Fruit fly (Drosophila melanogaster) whole organism, embryonic: ENCODE data around the gene CG34427.

Experiments
- Atf6 ChIP-seq: fragments of 200-800 bp; sonication (Bioruptor generic); IDR thresholded peaks from 2 replicates; pipeline ENCODE4 v1.3.6; 2022; ENCODE audit warnings: missing biosample characterization, missing genetic modification characterization
- B-H1 ChIP-seq: fragments of 200-800 bp; sonication (Bioruptor generic); IDR thresholded peaks from 3 replicates; pipeline ENCODE4 v1.3.6; 2022; ENCODE audit warnings: missing biosample characterization, missing genetic modification characterization
- CG11247 ChIP-seq: fragments of 200-800 bp; sonication (Bioruptor generic); IDR thresholded peaks from 2 replicates; pipeline ENCODE4 v1.3.6; 2022; ENCODE audit warnings: missing biosample characterization, missing genetic modification characterization
- CG11456 ChIP-seq: fragments of 200-800 bp; sonication (Bioruptor generic); IDR thresholded peaks from 3 replicates; pipeline ENCODE4 v1.3.6; 2022; ENCODE audit warnings: missing biosample characterization, missing genetic modification characterization
- CG13296 ChIP-seq: fragments of 200-800 bp; sonication (Bioruptor generic); optimal IDR thresholded peaks from 3 replicates; lab custom pipeline; 2018; ENCODE audit warnings: missing biosample characterization, mild to moderate bottlenecking, missing genetic modification characterization
- CG14050 ChIP-seq: fragments of 200-800 bp; sonication (Bioruptor generic); IDR thresholded peaks from 3 replicates; pipeline ENCODE4 v1.3.6; 2022; ENCODE audit warnings: missing biosample characterization, missing genetic modification characterization
- CG14965 ChIP-seq: fragments of 200-800 bp; sonication (Bioruptor generic); optimal IDR thresholded peaks from 2 replicates; lab custom pipeline; 2016; ENCODE audit warnings: missing biosample characterization, missing genetic modification characterization, borderline replicate concordance
- CG1529 ChIP-seq: fragments of 200-800 bp; sonication (Bioruptor generic); optimal IDR thresholded peaks from 3 replicates; lab custom pipeline; 2018; ENCODE audit warnings: missing biosample characterization, missing genetic modification characterization
- CG16813 ChIP-seq: fragments of 200-800 bp; sonication (Bioruptor generic); IDR thresholded peaks from 3 replicates; pipeline ENCODE4 v1.3.6; 2022; ENCODE audit warnings: missing biosample characterization, missing genetic modification characterization; ENCODE audit not compliant: partially characterized antibody
- CG18764 ChIP-seq: fragments of 200-800 bp; sonication (Bioruptor generic); optimal IDR thresholded peaks from 3 replicates; lab custom pipeline; 2016; ENCODE audit warnings: missing biosample characterization, missing genetic modification characterization
- CG33213 ChIP-seq: fragments of 200-800 bp; sonication (Bioruptor generic); optimal IDR thresholded peaks from 3 replicates; lab custom pipeline; 2016; ENCODE audit warnings: missing biosample characterization, missing genetic modification characterization
- CG4404 ChIP-seq: fragments of 200-800 bp; sonication (Bioruptor generic); IDR thresholded peaks from 2 replicates; pipeline ENCODE4 v1.3.6; 2022; ENCODE audit warnings: missing biosample characterization, missing genetic modification characterization
- CG4424 ChIP-seq: fragments of 200-800 bp; sonication (Bioruptor generic); optimal IDR thresholded peaks from 3 replicates; lab custom pipeline; 2016; ENCODE audit warnings: missing biosample characterization, missing genetic modification characterization
- CG5180 ChIP-seq: fragments of 200-800 bp; sonication (Bioruptor generic); optimal IDR thresholded peaks from 3 replicates; lab custom pipeline; 2017; ENCODE audit warnings: missing biosample characterization, missing genetic modification characterization, mild to moderate bottlenecking, moderate library complexity, missing genetic modification reagents
- CG6791 ChIP-seq: fragments of 200-800 bp; sonication (Bioruptor generic); IDR thresholded peaks from 3 replicates; pipeline ENCODE4 v1.3.6; 2022; ENCODE audit warnings: missing biosample characterization, missing genetic modification characterization; ENCODE audit not compliant: partially characterized antibody
- Camta ChIP-seq: fragments of 200-800 bp; sonication (Bioruptor generic); optimal IDR thresholded peaks from 2 replicates; lab custom pipeline; 2016; ENCODE audit warnings: missing biosample characterization, missing genetic modification characterization
- ERR ChIP-seq: fragments of 200-800 bp; sonication (Bioruptor generic); optimal IDR thresholded peaks from 2 replicates; lab custom pipeline; 2016; ENCODE audit warnings: missing biosample characterization, missing genetic modification characterization
- Fer2 ChIP-seq: fragments of 200-800 bp; sonication (Bioruptor generic); optimal IDR thresholded peaks from 2 replicates; lab custom pipeline; 2018; ENCODE audit warnings: missing biosample characterization, mild to moderate bottlenecking, missing genetic modification characterization, moderate library complexity
- Gug ChIP-seq: fragments of 200-800 bp; sonication (Bioruptor generic); IDR thresholded peaks from 4 replicates; pipeline ENCODE4 v1.3.6; 2022; ENCODE audit warnings: missing biosample characterization, missing genetic modification characterization
- HLH4C ChIP-seq: fragments of 200-800 bp; sonication (Bioruptor generic); IDR thresholded peaks from 3 replicates; pipeline ENCODE4 v1.3.6; 2022; ENCODE audit warnings: missing biosample characterization, missing genetic modification characterization; ENCODE audit not compliant: partially characterized antibody
- HLH54F ChIP-seq: fragments of 200-800 bp; sonication (Bioruptor generic); optimal IDR thresholded peaks from 3 replicates; lab custom pipeline; 2016; ENCODE audit warnings: missing biosample characterization, missing genetic modification characterization
- Hr78 ChIP-seq, 2 experiments: fragments of 200-800 bp in 1 of 2; fragments of >200 bp in 1 of 2; sonication (Bioruptor generic) in 1 of 2; optimal IDR thresholded peaks; 2 replicates each; lab custom pipeline; 2017 to 2019; ENCODE audit warnings: missing biosample characterization in 2 of 2, missing genetic modification characterization in 2 of 2, mild to moderate bottlenecking in 1 of 2, moderate library complexity in 1 of 2
- Med ChIP-seq: fragments of 200-800 bp; sonication (Bioruptor generic); peaks from one replicate; lab custom pipeline; 2016; ENCODE audit warnings: missing biosample characterization, missing genetic modification characterization, mild to moderate bottlenecking, inconsistent platforms, moderate library complexity
- Sry-β ChIP-seq: fragments of 200-800 bp; sonication (Bioruptor generic); optimal IDR thresholded peaks from 2 replicates; lab custom pipeline; 2018; ENCODE audit warnings: missing biosample characterization, mild to moderate bottlenecking, missing genetic modification characterization, moderate library complexity
- Usf ChIP-seq: fragments of 200-800 bp; sonication (Bioruptor generic); optimal IDR thresholded peaks from 2 replicates; lab custom pipeline; 2017; ENCODE audit warnings: missing genotype, missing biosample characterization, missing genetic modification characterization
- al ChIP-seq: fragments of 200-800 bp; sonication (Bioruptor generic); IDR thresholded peaks from 2 replicates; pipeline ENCODE4 v1.3.6; 2022; ENCODE audit warnings: missing biosample characterization, missing genetic modification characterization
- ash1 ChIP-seq: fragments of 200-800 bp; sonication (Bioruptor generic); optimal IDR thresholded peaks from 2 replicates; lab custom pipeline; 2018; ENCODE audit warnings: missing biosample characterization, mild to moderate bottlenecking, missing genetic modification characterization
- br ChIP-seq: fragments of >200 bp; optimal IDR thresholded peaks from 2 replicates; lab custom pipeline; 2017
- chinmo ChIP-seq: fragments of 200-800 bp; sonication (Bioruptor generic); IDR thresholded peaks from 4 replicates; pipeline ENCODE4 v1.3.6; 2022; ENCODE audit warnings: missing biosample characterization, missing genetic modification characterization; ENCODE audit not compliant: partially characterized antibody
- fd64A ChIP-seq: fragments of 200-800 bp; sonication (Bioruptor generic); optimal IDR thresholded peaks from 3 replicates; lab custom pipeline; 2018; ENCODE audit warnings: missing biosample characterization, mild to moderate bottlenecking, missing genetic modification characterization
- hb ChIP-seq: fragments of 200-800 bp; sonication (Bioruptor generic); IDR thresholded peaks from 3 replicates; pipeline ENCODE4 v1.3.6; 2022; ENCODE audit warnings: missing biosample characterization, missing genetic modification characterization; ENCODE audit not compliant: partially characterized antibody
- lmd ChIP-seq: fragments of 200-800 bp; sonication (Bioruptor generic); IDR thresholded peaks from 2 replicates; pipeline ENCODE4 v1.3.6; 2022; ENCODE audit warnings: missing biosample characterization, missing genetic modification characterization
- luna ChIP-seq: fragments of 200-800 bp; sonication (Bioruptor generic); optimal IDR thresholded peaks from 2 replicates; lab custom pipeline; 2016; ENCODE audit warnings: missing biosample characterization, missing genetic modification characterization
- mirr ChIP-seq: fragments of 200-800 bp; sonication (Bioruptor generic); optimal IDR thresholded peaks from 3 replicates; lab custom pipeline; 2018; ENCODE audit warnings: missing biosample characterization, mild to moderate bottlenecking, missing genetic modification characterization
- mld ChIP-seq: fragments of 200-800 bp; sonication (Bioruptor generic); IDR thresholded peaks from 3 replicates; pipeline ENCODE4 v1.3.6; 2022; ENCODE audit warnings: missing biosample characterization, missing genetic modification characterization; ENCODE audit not compliant: partially characterized antibody
- onecut ChIP-seq: fragments of 200-800 bp; sonication (Bioruptor generic); IDR thresholded peaks from 2 replicates; pipeline ENCODE4 v1.3.6; 2022; ENCODE audit warnings: missing biosample characterization, missing genetic modification characterization
- pzg ChIP-seq: fragments of 200-800 bp; sonication (Bioruptor generic); optimal IDR thresholded peaks from 3 replicates; lab custom pipeline; 2018; ENCODE audit warnings: missing biosample characterization, mild to moderate bottlenecking, missing genetic modification characterization, moderate library complexity
- sd ChIP-seq: fragments of 200-800 bp; sonication (Bioruptor generic); optimal IDR thresholded peaks from 3 replicates; lab custom pipeline; 2018; ENCODE audit warnings: missing biosample characterization, mild to moderate bottlenecking, missing genetic modification characterization, moderate library complexity
- twi ChIP-seq: fragments of 200-800 bp; optimal IDR thresholded peaks from 2 replicates; lab custom pipeline; 2019; ENCODE audit warnings: missing biosample characterization, mild to moderate bottlenecking, missing genetic modification characterization, moderate library complexity
- zen2 ChIP-seq: fragments of 200-800 bp; sonication (Bioruptor generic); IDR thresholded peaks from 3 replicates; pipeline ENCODE4 v1.3.6; 2022; ENCODE audit warnings: missing biosample characterization, missing genetic modification characterization; ENCODE audit not compliant: partially characterized antibody
- zf30C ChIP-seq: fragments of 200-800 bp; sonication (Bioruptor generic); optimal IDR thresholded peaks from 3 replicates; lab custom pipeline; 2018; ENCODE audit warnings: missing biosample characterization, mild to moderate bottlenecking, missing genetic modification characterization

The CG34427 gene

dm6 chr3L:8841757-8842156 is 37.2 kb downstream of the CG34427 start (continued):
- TF ChIP-seq luna (GFP tag; lab: Kevin White, UChicago) = no peak
- TF ChIP-seq ash1 = no peak
- TF ChIP-seq CG14050 (GFP tag; lab: Robert Waterston, UW) = peak; percentile 63
- peak; percentile 38 for TF ChIP-seq ERR (GFP tag; lab: Kevin White, UChicago)
- TF ChIP-seq CG18764 (GFP tag; lab: Kevin White, UChicago) = peak; percentile 48
- peak; percentile 84 for TF ChIP-seq lmd (GFP tag; lab: Robert Waterston, UW)
- TF ChIP-seq zen2 (GFP tag; lab: Robert Waterston, UW) = no peak
- no peak for TF ChIP-seq Sry-β
- peak; percentile 68 for TF ChIP-seq CG4404
- TF ChIP-seq CG14965 (GFP tag; lab: Kevin White, UChicago) = no peak
- TF ChIP-seq Gug = peak; percentile 51; the same call in 3 of the 4 replicates
- no peak for TF ChIP-seq pzg
- peak; percentile 9 for TF ChIP-seq mirr (GFP tag; lab: Kevin White, UChicago)
- TF ChIP-seq CG1529 = peak; percentile 46
- no peak for TF ChIP-seq CG6791 (GFP tag; lab: Robert Waterston, UW)
- peak; percentile 61 for TF ChIP-seq CG13296 (GFP tag; lab: Kevin White, UChicago)
- peak; percentile 21 for TF ChIP-seq sd (tag; lab: Kevin White, UChicago)
- TF ChIP-seq onecut (GFP tag; lab: Robert Waterston, UW) = peak; percentile 57; the same call in 1 of the 2 replicates
- TF ChIP-seq zf30C (GFP tag; lab: Kevin White, UChicago) = no peak
- TF ChIP-seq CG33213 (GFP tag; lab: Kevin White, UChicago) = no peak
- TF ChIP-seq twi (tag; lab: Kevin White, UChicago) = peak; percentile 42
- no peak for TF ChIP-seq CG5180
- no peak for TF ChIP-seq Usf (GFP tag; lab: Kevin White, UChicago)
- peak; percentile 70 for TF ChIP-seq Camta (GFP tag; lab: Kevin White, UChicago)
- TF ChIP-seq al = 0 out of 2 replicates have a peak, but pooled peaks have one; percentile 37
- TF ChIP-seq Atf6 = peak; percentile 78
- TF ChIP-seq CG4424 (GFP tag; lab: Kevin White, UChicago) = peak; percentile 80
- peak; percentile 61 for TF ChIP-seq Fer2
- peak; percentile 70 for TF ChIP-seq CG11247 (GFP tag; lab: Robert Waterston, UW)

dm6 chr3L:8842359-8842758 is 37.8 kb downstream of the CG34427 start:
- TF ChIP-seq CG11456 (GFP tag; lab: Robert Waterston, UW) (no peak), Med (peak; percentile 71), CG16813 (GFP tag; lab: Robert Waterston, UW) (no peak), B-H1 (GFP tag; lab: Robert Waterston, UW) (no peak), br (lab: Kevin White, UChicago) (no peak), chinmo (GFP tag; lab: Robert Waterston, UW) (peak; percentile 38; the same call in 1 of the 4 replicates), mld (GFP tag; lab: Robert Waterston, UW) (no peak), onecut (GFP tag; lab: Robert Waterston, UW) (peak; percentile 69)

- TF ChIP-seq twi (tag; lab: Kevin White, UChicago) = peak; percentile 5
- no peak for TF ChIP-seq HLH54F (GFP tag; lab: Kevin White, UChicago)
- TF ChIP-seq fd64A (GFP tag; lab: Kevin White, UChicago) = peak; percentile 37
- no peak for TF ChIP-seq HLH4C (GFP tag; lab: Robert Waterston, UW)
- peak in 1 of 2 experiments; percentile 96 for TF ChIP-seq Hr78 (GFP tag; optimal IDR thresholded peaks at IDR 0.05; lab: Kevin White, UChicago)
- 0 out of 3 replicates have a peak, but pooled peaks have one; percentile 42 for TF ChIP-seq hb (GFP tag; lab: Robert Waterston, UW)
Observed at dm6 chr3L:8849817-8850216, 45.3 kb downstream of the CG34427 start.
